Fruit fly (Drosophila melanogaster) whole organism, embryonic: Measurements from ENCODE around the gene CG13949.

Experiments
- Bgb ChIP-seq: fragments of 200-800 bp; sonication (Bioruptor generic); IDR thresholded peaks from 2 replicates; pipeline ENCODE4 v1.3.6; 2022; ENCODE audit warnings: missing biosample characterization, missing genetic modification characterization; ENCODE audit not compliant: partially characterized antibody
- CG10147 ChIP-seq: fragments of 200-800 bp; sonication (Bioruptor generic); optimal IDR thresholded peaks from 2 replicates; lab custom pipeline; 2019; ENCODE audit warnings: missing biosample characterization, mild to moderate bottlenecking, missing genetic modification characterization, moderate library complexity
- CG10209 ChIP-seq: fragments of 200-800 bp; sonication (Bioruptor generic); optimal IDR thresholded peaks from 3 replicates; lab custom pipeline; 2017; ENCODE audit warnings: missing biosample characterization, mild to moderate bottlenecking, missing genetic modification characterization, missing genetic modification reagents
- CG11247 ChIP-seq: fragments of 200-800 bp; sonication (Bioruptor generic); IDR thresholded peaks from 2 replicates; pipeline ENCODE4 v1.3.6; 2022; ENCODE audit warnings: missing biosample characterization, missing genetic modification characterization
- CG14014 ChIP-seq: fragments of 200-800 bp; sonication (Bioruptor generic); IDR thresholded peaks from 2 replicates; pipeline ENCODE4 v1.3.6; 2022; ENCODE audit warnings: missing biosample characterization, missing genetic modification characterization
- CG15011 ChIP-seq: fragments of 200-800 bp; sonication (Bioruptor generic); optimal IDR thresholded peaks from 3 replicates; lab custom pipeline; 2018; ENCODE audit warnings: missing biosample characterization, mild to moderate bottlenecking, missing genetic modification characterization
- CG15269 ChIP-seq: fragments of 200-800 bp; sonication (Bioruptor generic); optimal IDR thresholded peaks from 2 replicates; lab custom pipeline; 2018; ENCODE audit warnings: missing biosample characterization, mild to moderate bottlenecking, missing genetic modification characterization, moderate library complexity
- CG1603 ChIP-seq: fragments of 200-800 bp; sonication (Bioruptor generic); optimal IDR thresholded peaks from 2 replicates; lab custom pipeline; 2019; ENCODE audit warnings: missing biosample characterization, mild to moderate bottlenecking, missing genetic modification characterization, moderate library complexity
- CG2678 ChIP-seq: fragments of 200-800 bp; sonication (Bioruptor generic); optimal IDR thresholded peaks from 3 replicates; lab custom pipeline; 2019; ENCODE audit warnings: missing biosample characterization, mild to moderate bottlenecking, missing genetic modification characterization, moderate library complexity
- CG2712 ChIP-seq: fragments of 200-800 bp; optimal IDR thresholded peaks from 3 replicates; lab custom pipeline; 2019; ENCODE audit warnings: missing biosample characterization, mild to moderate bottlenecking, missing genetic modification characterization, moderate library complexity
- CG32772 ChIP-seq: fragments of 200-800 bp; sonication (Bioruptor generic); IDR thresholded peaks from 2 replicates; pipeline ENCODE4 v1.3.6; 2022; ENCODE audit warnings: missing biosample characterization, missing genetic modification characterization
- CG3847 ChIP-seq: fragments of 200-800 bp; sonication (Bioruptor generic); IDR thresholded peaks from 2 replicates; pipeline ENCODE4 v1.3.6; 2022; ENCODE audit warnings: missing biosample characterization, missing genetic modification characterization
- CG43689 ChIP-seq: fragments of 200-800 bp; sonication (Bioruptor generic); IDR thresholded peaks from 2 replicates; pipeline ENCODE4 v1.3.6; 2022; ENCODE audit warnings: missing biosample characterization, missing genetic modification characterization
- CG4617 ChIP-seq: fragments of 200-800 bp; sonication (Bioruptor generic); optimal IDR thresholded peaks from 3 replicates; lab custom pipeline; 2016; ENCODE audit warnings: missing biosample characterization, missing genetic modification characterization, borderline replicate concordance
- CG7963 ChIP-seq: fragments of 200-800 bp; sonication (Bioruptor generic); IDR thresholded peaks from 3 replicates; pipeline ENCODE4 v1.3.6; 2022; ENCODE audit warnings: missing biosample characterization, missing genetic modification characterization; ENCODE audit not compliant: partially characterized antibody
- Camta ChIP-seq: fragments of 200-800 bp; sonication (Bioruptor generic); optimal IDR thresholded peaks from 2 replicates; lab custom pipeline; 2016; ENCODE audit warnings: missing biosample characterization, missing genetic modification characterization
- CoRest ChIP-seq: fragments of 200-800 bp; sonication (Bioruptor generic); optimal IDR thresholded peaks from 3 replicates; lab custom pipeline; 2018; ENCODE audit warnings: missing biosample characterization, mild to moderate bottlenecking, missing genetic modification characterization, moderate library complexity
- Deaf1 ChIP-seq: fragments of 200-800 bp; optimal IDR thresholded peaks from 3 replicates; lab custom pipeline; 2019; ENCODE audit warnings: missing biosample characterization, mild to moderate bottlenecking, missing genetic modification characterization, moderate library complexity
- Fer3 ChIP-seq: fragments of 200-800 bp; sonication (Bioruptor generic); optimal IDR thresholded peaks from 2 replicates; lab custom pipeline; 2018; ENCODE audit warnings: missing biosample characterization, mild to moderate bottlenecking, missing genetic modification characterization, moderate library complexity
- HmgZ ChIP-seq: fragments of 200-800 bp; sonication (Bioruptor generic); optimal IDR thresholded peaks from 2 replicates; lab custom pipeline; 2018; ENCODE audit warnings: missing biosample characterization, mild to moderate bottlenecking, missing genetic modification characterization
- MBD-R2 ChIP-seq: fragments of 200-800 bp; sonication (Bioruptor generic); IDR thresholded peaks from 2 replicates; pipeline ENCODE4 v1.3.6; 2022; ENCODE audit warnings: missing biosample characterization, missing genetic modification characterization
- Max ChIP-seq: fragments of 200-800 bp; sonication (Bioruptor generic); optimal IDR thresholded peaks from 2 replicates; lab custom pipeline; 2016; ENCODE audit warnings: missing biosample characterization, mild to moderate bottlenecking, missing genetic modification characterization
- Med ChIP-seq: fragments of 200-800 bp; sonication (Bioruptor generic); peaks from one replicate; lab custom pipeline; 2016; ENCODE audit warnings: missing biosample characterization, missing genetic modification characterization, mild to moderate bottlenecking, inconsistent platforms, moderate library complexity
- NfI ChIP-seq: fragments of 200-800 bp; sonication (Bioruptor generic); optimal IDR thresholded peaks from 3 replicates; lab custom pipeline; 2018; ENCODE audit warnings: missing biosample characterization, mild to moderate bottlenecking, missing genetic modification characterization, moderate library complexity
- Poxn ChIP-seq: fragments of 200-800 bp; sonication (Bioruptor generic); IDR thresholded peaks from 2 replicates; pipeline ENCODE4 v1.3.6; 2022; ENCODE audit warnings: missing biosample characterization, missing genetic modification characterization
- Rx ChIP-seq: fragments of 200-800 bp; sonication (Bioruptor generic); IDR thresholded peaks from 2 replicates; pipeline ENCODE4 v1.3.6; 2022; ENCODE audit warnings: missing biosample characterization, missing genetic modification characterization
- Sox102F ChIP-seq: fragments of 200-800 bp; sonication (Bioruptor generic); optimal IDR thresholded peaks from 2 replicates; lab custom pipeline; 2018; ENCODE audit warnings: missing biosample characterization, mild to moderate bottlenecking, missing genetic modification characterization, moderate library complexity
- bbx ChIP-seq: fragments of 200-800 bp; sonication (Bioruptor generic); IDR thresholded peaks from 2 replicates; pipeline ENCODE4 v1.3.6; 2022; ENCODE audit warnings: missing biosample characterization, missing genetic modification characterization; ENCODE audit not compliant: partially characterized antibody
- ci ChIP-seq: fragments of 200-800 bp; sonication (Bioruptor generic); IDR thresholded peaks from 3 replicates; pipeline ENCODE4 v1.3.6; 2022; ENCODE audit warnings: missing biosample characterization, missing genetic modification characterization
- dm ChIP-seq: fragments of 200-800 bp; sonication (Bioruptor generic); optimal IDR thresholded peaks from 3 replicates; lab custom pipeline; 2016; ENCODE audit warnings: missing biosample characterization, missing genetic modification characterization
- dmrt11E ChIP-seq: fragments of 200-800 bp; sonication (Bioruptor generic); optimal IDR thresholded peaks from 3 replicates; lab custom pipeline; 2018; ENCODE audit warnings: missing biosample characterization, mild to moderate bottlenecking, missing genetic modification characterization, moderate library complexity
- dmrt99B ChIP-seq: fragments of 200-800 bp; sonication (Bioruptor generic); optimal IDR thresholded peaks from 2 replicates; lab custom pipeline; 2018; ENCODE audit warnings: missing biosample characterization, mild to moderate bottlenecking, missing genetic modification characterization, moderate library complexity
- ems ChIP-seq: fragments of 200-800 bp; sonication (Bioruptor generic); optimal IDR thresholded peaks from 3 replicates; lab custom pipeline; 2016; ENCODE audit warnings: missing biosample characterization, missing genetic modification characterization
- fd3F ChIP-seq: fragments of 200-800 bp; sonication (Bioruptor generic); optimal IDR thresholded peaks from 2 replicates; lab custom pipeline; 2018; ENCODE audit warnings: missing biosample characterization, mild to moderate bottlenecking, missing genetic modification characterization, moderate library complexity
- fd96Cb ChIP-seq: fragments of 200-800 bp; sonication (Bioruptor generic); optimal IDR thresholded peaks from 2 replicates; lab custom pipeline; 2018; ENCODE audit warnings: missing biosample characterization, mild to moderate bottlenecking, missing genetic modification characterization, moderate library complexity
- gem ChIP-seq: fragments of 200-800 bp; sonication (Bioruptor generic); optimal IDR thresholded peaks from 2 replicates; lab custom pipeline; 2019; ENCODE audit warnings: missing biosample characterization, mild to moderate bottlenecking, missing genetic modification characterization, moderate library complexity
- gsb ChIP-seq: fragments of 200-800 bp; sonication (Bioruptor generic); IDR thresholded peaks from 2 replicates; pipeline ENCODE4 v1.3.6; 2022; ENCODE audit warnings: missing biosample characterization, missing genetic modification characterization
- ind ChIP-seq: fragments of 200-800 bp; sonication (Bioruptor generic); optimal IDR thresholded peaks from 3 replicates; lab custom pipeline; 2016; ENCODE audit warnings: missing biosample characterization, missing genetic modification characterization
- lilli ChIP-seq: fragments of 200-800 bp; sonication (Bioruptor generic); optimal IDR thresholded peaks from 3 replicates; lab custom pipeline; 2016; ENCODE audit warnings: missing biosample characterization, missing genetic modification characterization
- lola ChIP-seq, 3 experiments: fragments of >200 bp in 2 of 3; fragments of 200-800 bp in 1 of 3; sonication (Bioruptor generic) in 1 of 3; optimal IDR thresholded peaks; 2 replicates each; lab custom pipeline; 2017 to 2019; ENCODE audit warnings: missing biosample characterization in 3 of 3, missing genetic modification characterization in 3 of 3, mild to moderate bottlenecking in 1 of 3, moderate library complexity in 1 of 3
- prd ChIP-seq, 3 experiments: fragments of >200 bp in 2 of 3; fragments of 200-800 bp in 1 of 3; sonication (Bioruptor generic) in 1 of 3; optimal IDR thresholded peaks in 2 of 3; IDR thresholded peaks in 1 of 3; 2 replicates in 2 of 3; 3 replicates in 1 of 3; pipeline versions ENCODE4 v1.3.6 to Lab custom; 2017 to 2022; ENCODE audit warnings: missing biosample characterization in 1 of 3, missing genetic modification characterization in 1 of 3
- pzg ChIP-seq: fragments of 200-800 bp; sonication (Bioruptor generic); optimal IDR thresholded peaks from 3 replicates; lab custom pipeline; 2018; ENCODE audit warnings: missing biosample characterization, mild to moderate bottlenecking, missing genetic modification characterization, moderate library complexity
- repo ChIP-seq: fragments of 200-800 bp; sonication (Bioruptor generic); optimal IDR thresholded peaks from 2 replicates; lab custom pipeline; 2016; ENCODE audit warnings: missing biosample characterization, missing genetic modification characterization
- row ChIP-seq: fragments of 200-800 bp; sonication (Bioruptor generic); IDR thresholded peaks from 3 replicates; pipeline ENCODE4 v1.3.6; 2022; ENCODE audit warnings: missing biosample characterization, missing genetic modification characterization
- scrt ChIP-seq: fragments of 200-800 bp; sonication (Bioruptor generic); optimal IDR thresholded peaks from 2 replicates; lab custom pipeline; 2018; ENCODE audit warnings: missing biosample characterization, mild to moderate bottlenecking, missing genetic modification characterization, moderate library complexity
- tap ChIP-seq: fragments of 200-800 bp; optimal IDR thresholded peaks from 3 replicates; lab custom pipeline; 2019; ENCODE audit warnings: missing biosample characterization, mild to moderate bottlenecking, missing genetic modification characterization, moderate library complexity
- trem ChIP-seq: fragments of 200-800 bp; optimal IDR thresholded peaks from 3 replicates; lab custom pipeline; 2019; ENCODE audit warnings: missing biosample characterization, mild to moderate bottlenecking, missing genetic modification characterization, moderate library complexity
- vvl ChIP-seq: fragments of 200-800 bp; sonication (Bioruptor generic); IDR thresholded peaks from 2 replicates; pipeline ENCODE4 v1.3.6; 2022; ENCODE audit warnings: missing biosample characterization, missing genetic modification characterization

Gene CG13949

DNA sequence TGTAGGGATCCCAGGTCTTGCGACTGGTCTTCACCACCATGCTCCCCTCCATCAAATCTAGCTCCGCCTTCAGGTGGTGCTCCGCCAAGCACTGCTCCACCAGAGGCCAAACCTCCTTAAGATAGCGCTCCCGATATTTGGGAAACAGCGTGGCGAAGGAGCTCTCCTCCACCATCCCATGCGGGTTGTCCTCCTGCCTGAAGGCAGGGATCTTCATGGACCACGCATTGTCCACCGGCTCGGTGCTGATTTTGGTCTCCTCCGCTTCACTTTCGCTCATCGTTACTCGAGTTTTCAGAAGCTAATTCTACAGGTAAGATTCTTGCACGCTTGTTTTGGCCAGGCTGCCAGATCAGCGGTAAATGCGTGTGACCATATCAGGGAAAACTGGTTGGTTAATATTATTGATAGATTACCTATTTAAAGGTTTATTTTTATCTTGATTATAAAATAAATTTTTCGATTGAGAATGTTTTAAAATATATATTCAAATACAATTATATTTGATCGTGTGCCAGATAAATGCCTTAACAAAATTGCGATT lies 14.4 kb downstream of the CG13949 start, which contains the start of gene dbe (continued):
- TF ChIP-seq dmrt11E (tag; lab: Kevin White, UChicago) (no peak), lola (GFP tag; optimal IDR thresholded peaks at IDR 0.05; lab: Kevin White, UChicago) (peak in 1 of 3 experiments; percentile 3), CG2678 (peak; percentile 28), dmrt99B (tag; lab: Kevin White, UChicago) (peak; percentile 20), CoRest (tag; lab: Kevin White, UChicago) (peak; percentile 0), CG43689 (GFP tag; lab: Robert Waterston, UW) (no peak), row (GFP tag; lab: Robert Waterston, UW) (peak; percentile 57), Rx (GFP tag; lab: Robert Waterston, UW) (no peak), NfI (peak; percentile 15), lilli (GFP tag; lab: Kevin White, UChicago) (peak; percentile 9), ind (GFP tag; lab: Kevin White, UChicago) (peak; percentile 36), repo (GFP tag; lab: Kevin White, UChicago) (peak; percentile 43), Med (peak; percentile 75), Sox102F (no peak), dm (peak; percentile 73), vvl (GFP tag; lab: Robert Waterston, UW) (peak; percentile 25; the same call in 1 of the 2 replicates), HmgZ (tag; lab: Kevin White, UChicago) (peak; percentile 13), CG11247 (GFP tag; lab: Robert Waterston, UW) (no peak), trem (peak; percentile 8), tap (tag; lab: Kevin White, UChicago) (peak; percentile 13), CG10209 (GFP tag; lab: Kevin White, UChicago) (no peak), prd (optimal IDR thresholded peaks at IDR 0.05; lab: Kevin White, UChicago) (no peak), prd (GFP tag; IDR thresholded peaks at IDR 0.05; lab: Robert Waterston, UW) (0 out of 3 replicates have a peak, but pooled peaks have one; percentile 23), bbx (GFP tag; lab: Robert Waterston, UW) (0 out of 2 replicates have a peak, but pooled peaks have one; percentile 26), fd3F (GFP tag; lab: Kevin White, UChicago) (no peak), gem (tag; lab: Kevin White, UChicago) (peak; percentile 44), CG7963 (GFP tag; lab: Robert Waterston, UW) (no peak), Bgb (GFP tag; lab: Robert Waterston, UW) (peak; percentile 26; the same call in 1 of the 2 replicates), CG15269 (tag; lab: Kevin White, UChicago) (no peak), Deaf1 (no peak), CG15011 (GFP tag; lab: Kevin White, UChicago) (no peak), CG3847 (peak; percentile 33), pzg (GFP tag; lab: Kevin White, UChicago) (peak; percentile 37), CG4617 (peak; percentile 59), Camta (GFP tag; lab: Kevin White, UChicago) (no peak), Max (GFP tag; lab: Kevin White, UChicago) (peak; percentile 51), Poxn (GFP tag; lab: Robert Waterston, UW) (no peak), scrt (peak; percentile 57), gsb (GFP tag; lab: Robert Waterston, UW) (no peak), CG1603 (tag; lab: Kevin White, UChicago) (peak; percentile 34), ems (GFP tag; lab: Kevin White, UChicago) (no peak), CG14014 (GFP tag; lab: Robert Waterston, UW) (peak; percentile 33; the same call in 1 of the 2 replicates), CG10147 (GFP tag; lab: Kevin White, UChicago) (no peak), fd96Cb (tag; lab: Kevin White, UChicago) (no peak), Fer3 (peak; percentile 10), MBD-R2 (GFP tag; lab: Robert Waterston, UW) (peak; percentile 77), CG32772 (GFP tag; lab: Robert Waterston, UW) (no peak), ci (0 out of 3 replicates have a peak, but pooled peaks have one; percentile 43), CG2712 (tag; lab: Kevin White, UChicago) (peak; percentile 16)
